Fruit fly (Drosophila melanogaster) whole organism, embryonic: Measurements from ENCODE around the gene NaPi-III.
A peak's percentile ranks its signal among the peaks of the same experiment; 100 is the strongest.

Experiments used
- Bdp1 ChIP-seq: fragments of 200-800 bp; sonication (Bioruptor generic); optimal IDR thresholded peaks from 3 replicates; lab custom pipeline; 2016; ENCODE audit warnings: missing biosample characterization, missing genetic modification characterization
- BtbVII ChIP-seq: fragments of 200-800 bp; sonication (Bioruptor generic); optimal IDR thresholded peaks from 3 replicates; lab custom pipeline; 2017; ENCODE audit warnings: missing biosample characterization, mild to moderate bottlenecking, missing genetic modification characterization
- CG10267 ChIP-seq: fragments of 200-800 bp; sonication (Bioruptor generic); optimal IDR thresholded peaks from 2 replicates; lab custom pipeline; 2018; ENCODE audit warnings: missing biosample characterization, mild to moderate bottlenecking, missing genetic modification characterization, moderate library complexity
- CG12744 ChIP-seq: fragments of 200-800 bp; sonication (Bioruptor generic); optimal IDR thresholded peaks from 2 replicates; lab custom pipeline; 2016; ENCODE audit warnings: missing biosample characterization, missing genetic modification characterization
- CG14441 ChIP-seq: fragments of 200-800 bp; sonication (Bioruptor generic); IDR thresholded peaks from 2 replicates; pipeline ENCODE4 v1.3.6; 2022; ENCODE audit warnings: missing biosample characterization, missing genetic modification characterization
- CG14860 ChIP-seq: fragments of 200-800 bp; sonication (Bioruptor generic); IDR thresholded peaks from 3 replicates; pipeline ENCODE4 v1.3.6; 2022; ENCODE audit warnings: missing biosample characterization, missing genetic modification characterization; ENCODE audit not compliant: partially characterized antibody
- CG15601 ChIP-seq: fragments of 200-800 bp; sonication (Bioruptor generic); optimal IDR thresholded peaks from 3 replicates; lab custom pipeline; 2019; ENCODE audit warnings: missing biosample characterization, mild to moderate bottlenecking, missing genetic modification characterization, moderate library complexity
- CG15696 ChIP-seq: fragments of 200-800 bp; sonication (Bioruptor generic); optimal IDR thresholded peaks from 2 replicates; lab custom pipeline; 2019; ENCODE audit warnings: missing biosample characterization, mild to moderate bottlenecking, missing genetic modification characterization, moderate library complexity
- CG17385 ChIP-seq: fragments of 200-800 bp; sonication (Bioruptor generic); optimal IDR thresholded peaks from 3 replicates; lab custom pipeline; 2018; ENCODE audit warnings: missing biosample characterization, mild to moderate bottlenecking, missing genetic modification characterization
- CG18262 ChIP-seq: fragments of 200-800 bp; optimal IDR thresholded peaks from 3 replicates; lab custom pipeline; 2019; ENCODE audit warnings: missing biosample characterization, mild to moderate bottlenecking, missing genetic modification characterization, moderate library complexity
- CG18764 ChIP-seq: fragments of 200-800 bp; sonication (Bioruptor generic); optimal IDR thresholded peaks from 3 replicates; lab custom pipeline; 2016; ENCODE audit warnings: missing biosample characterization, missing genetic modification characterization
- CG30431 ChIP-seq: fragments of 200-800 bp; sonication (Bioruptor generic); optimal IDR thresholded peaks from 2 replicates; lab custom pipeline; 2017; ENCODE audit warnings: missing biosample characterization, missing genetic modification characterization
- CG32532 ChIP-seq: fragments of 200-800 bp; sonication (Bioruptor generic); IDR thresholded peaks from 2 replicates; pipeline ENCODE4 v1.3.6; 2022; ENCODE audit warnings: missing biosample characterization, missing genetic modification characterization
- CG5953 ChIP-seq: fragments of 200-800 bp; sonication (Bioruptor generic); IDR thresholded peaks from 2 replicates; pipeline ENCODE4 v1.3.6; 2022; ENCODE audit warnings: missing biosample characterization, missing genetic modification characterization
- CG7786 ChIP-seq: fragments of 200-800 bp; sonication (Bioruptor generic); optimal IDR thresholded peaks from 2 replicates; lab custom pipeline; 2016; ENCODE audit warnings: missing biosample characterization, missing genetic modification characterization
- CG8089 ChIP-seq: fragments of 200-800 bp; sonication (Bioruptor generic); optimal IDR thresholded peaks from 3 replicates; lab custom pipeline; 2016; ENCODE audit warnings: missing biosample characterization, missing genetic modification characterization
- D19B ChIP-seq: fragments of 200-800 bp; sonication (Bioruptor generic); optimal IDR thresholded peaks from 2 replicates; lab custom pipeline; 2017; ENCODE audit warnings: missing biosample characterization, mild to moderate bottlenecking, missing genetic modification characterization
- Dad ChIP-seq: fragments of 200-800 bp; sonication (Bioruptor generic); optimal IDR thresholded peaks from 3 replicates; lab custom pipeline; 2016; ENCODE audit warnings: missing biosample characterization, missing genetic modification characterization
- E2f1 ChIP-seq: fragments of 200-800 bp; sonication (Bioruptor generic); IDR thresholded peaks from 2 replicates; pipeline ENCODE4 v1.3.6; 2022; ENCODE audit warnings: missing biosample characterization, missing genetic modification characterization
- Ets65A ChIP-seq: fragments of 200-800 bp; sonication (Bioruptor generic); peaks from one replicate; lab custom pipeline; 2016; ENCODE audit warnings: missing biosample characterization, missing genetic modification characterization
- Gsc ChIP-seq: fragments of 200-800 bp; sonication (Bioruptor generic); IDR thresholded peaks from 2 replicates; pipeline ENCODE4 v1.3.6; 2022; ENCODE audit warnings: missing biosample characterization, missing genetic modification characterization
- H2.0 ChIP-seq: fragments of 200-800 bp; sonication (Bioruptor generic); IDR thresholded peaks from 2 replicates; pipeline ENCODE4 v1.3.6; 2022; ENCODE audit warnings: missing biosample characterization, missing genetic modification characterization
- Hr3 ChIP-seq: fragments of 200-800 bp; sonication (Bioruptor generic); optimal IDR thresholded peaks from 3 replicates; lab custom pipeline; 2016; ENCODE audit warnings: missing biosample characterization, missing genetic modification characterization
- Hsf ChIP-seq: fragments of 200-800 bp; sonication (Bioruptor generic); optimal IDR thresholded peaks from 3 replicates; lab custom pipeline; 2016; ENCODE audit warnings: missing biosample characterization, missing genetic modification characterization
- NK7.1 ChIP-seq: fragments of 200-800 bp; sonication (Bioruptor generic); optimal IDR thresholded peaks from 3 replicates; lab custom pipeline; 2016; ENCODE audit warnings: missing biosample characterization, missing genetic modification characterization
- Nf-YA ChIP-seq: fragments of 200-800 bp; sonication (Bioruptor generic); IDR thresholded peaks from 2 replicates; pipeline ENCODE4 v1.3.6; 2022; ENCODE audit warnings: missing biosample characterization, missing genetic modification characterization
- Opbp ChIP-seq: fragments of 200-800 bp; sonication (Bioruptor generic); IDR thresholded peaks from 3 replicates; pipeline ENCODE4 v1.3.6; 2022; ENCODE audit warnings: missing biosample characterization, missing genetic modification characterization; ENCODE audit not compliant: partially characterized antibody
- PHDP ChIP-seq: fragments of 200-800 bp; sonication (Bioruptor generic); optimal IDR thresholded peaks from 3 replicates; lab custom pipeline; 2018; ENCODE audit warnings: missing biosample characterization, mild to moderate bottlenecking, missing genetic modification characterization, moderate library complexity
- Ptx1 ChIP-seq: fragments of 200-800 bp; sonication (Bioruptor generic); IDR thresholded peaks from 2 replicates; pipeline ENCODE4 v1.3.6; 2022; ENCODE audit warnings: missing biosample characterization, missing genetic modification characterization
- Side ChIP-seq: fragments of 200-800 bp; sonication (Bioruptor generic); optimal IDR thresholded peaks from 2 replicates; lab custom pipeline; 2016; ENCODE audit warnings: missing biosample characterization, missing genetic modification characterization
- Taf1 ChIP-seq: fragments of 200-800 bp; sonication (Bioruptor generic); IDR thresholded peaks from 2 replicates; pipeline ENCODE4 v1.3.6; 2022; ENCODE audit warnings: missing biosample characterization, missing genetic modification characterization
- Xbp1 ChIP-seq: fragments of 200-800 bp; sonication (Bioruptor generic); optimal IDR thresholded peaks from 3 replicates; lab custom pipeline; 2016; ENCODE audit warnings: missing biosample characterization, mild to moderate bottlenecking, missing genetic modification characterization
- chinmo ChIP-seq: fragments of 200-800 bp; sonication (Bioruptor generic); IDR thresholded peaks from 4 replicates; pipeline ENCODE4 v1.3.6; 2022; ENCODE audit warnings: missing biosample characterization, missing genetic modification characterization; ENCODE audit not compliant: partially characterized antibody
- crc ChIP-seq: fragments of 200-800 bp; sonication (Bioruptor generic); optimal IDR thresholded peaks from 2 replicates; lab custom pipeline; 2016; ENCODE audit warnings: missing biosample characterization, missing genetic modification characterization
- dati ChIP-seq: fragments of 200-800 bp; sonication (Bioruptor generic); IDR thresholded peaks from 2 replicates; pipeline ENCODE4 v1.3.6; 2022; ENCODE audit warnings: missing biosample characterization, missing genetic modification characterization
- esg ChIP-seq: fragments of 200-800 bp; sonication (Bioruptor generic); conservative IDR thresholded peaks from 2 replicates; pipeline ENCODE4 v1.3.6; 2022; ENCODE audit warnings: missing biosample characterization, missing genetic modification characterization
- hbn ChIP-seq: fragments of 200-800 bp; sonication (Bioruptor generic); IDR thresholded peaks from 2 replicates; pipeline ENCODE4 v1.3.6; 2022; ENCODE audit warnings: missing biosample characterization, missing genetic modification characterization; ENCODE audit not compliant: partially characterized antibody
- jigr1 ChIP-seq: fragments of 200-800 bp; sonication (Bioruptor generic); IDR thresholded peaks from 3 replicates; pipeline ENCODE4 v1.3.6; 2022; ENCODE audit warnings: missing biosample characterization, missing genetic modification characterization
- kay ChIP-seq: fragments of 200-800 bp; sonication (Bioruptor generic); optimal IDR thresholded peaks from 2 replicates; lab custom pipeline; 2016; ENCODE audit warnings: missing biosample characterization, missing genetic modification characterization
- lilli ChIP-seq: fragments of 200-800 bp; sonication (Bioruptor generic); optimal IDR thresholded peaks from 3 replicates; lab custom pipeline; 2016; ENCODE audit warnings: missing biosample characterization, missing genetic modification characterization
- lmd ChIP-seq: fragments of 200-800 bp; sonication (Bioruptor generic); IDR thresholded peaks from 2 replicates; pipeline ENCODE4 v1.3.6; 2022; ENCODE audit warnings: missing biosample characterization, missing genetic modification characterization
- nerfin-2 ChIP-seq: fragments of 200-800 bp; sonication (Bioruptor generic); IDR thresholded peaks from 2 replicates; pipeline ENCODE4 v1.3.6; 2022; ENCODE audit warnings: missing biosample characterization, missing genetic modification characterization; ENCODE audit not compliant: partially characterized antibody
- repo ChIP-seq: fragments of 200-800 bp; sonication (Bioruptor generic); optimal IDR thresholded peaks from 2 replicates; lab custom pipeline; 2016; ENCODE audit warnings: missing biosample characterization, missing genetic modification characterization
- sc ChIP-seq, 3 experiments: fragments of >200 bp in 2 of 3; fragments of 200-800 bp in 1 of 3; sonication (Bioruptor generic) in 1 of 3; optimal IDR thresholded peaks; 2 replicates in 2 of 3; 3 replicates in 1 of 3; lab custom pipeline; 2017; ENCODE audit warnings: mild to moderate bottlenecking in 1 of 3, missing biosample characterization in 1 of 3, missing genetic modification characterization in 1 of 3, missing genetic modification reagents in 1 of 3
- sima ChIP-seq: fragments of 200-800 bp; sonication (Bioruptor generic); optimal IDR thresholded peaks from 2 replicates; lab custom pipeline; 2016; ENCODE audit warnings: missing biosample characterization, missing genetic modification characterization
- sisA ChIP-seq: fragments of 200-800 bp; sonication (Bioruptor generic); IDR thresholded peaks from 2 replicates; pipeline ENCODE4 v1.3.6; 2022; ENCODE audit warnings: missing biosample characterization, missing genetic modification characterization
- ttk ChIP-seq: fragments of 200-800 bp; sonication (Bioruptor generic); IDR thresholded peaks from 2 replicates; pipeline ENCODE4 v2.1.2; 2022; ENCODE audit warnings: missing biosample characterization, missing genetic modification characterization
- vvl ChIP-seq: fragments of 200-800 bp; sonication (Bioruptor generic); IDR thresholded peaks from 2 replicates; pipeline ENCODE4 v1.3.6; 2022; ENCODE audit warnings: missing biosample characterization, missing genetic modification characterization
- wor ChIP-seq: fragments of 200-800 bp; sonication (Bioruptor generic); IDR thresholded peaks from 2 replicates; pipeline ENCODE4 v1.3.6; 2022; ENCODE audit warnings: missing biosample characterization, missing genetic modification characterization
- yki ChIP-seq: fragments of >200 bp; optimal IDR thresholded peaks from 3 replicates; lab custom pipeline; 2018

NaPi-III gene

dm6 chr3L:11074043-11074853, 48.9 kb upstream of the NaPi-III start, which contains the start of the genes Pfdn2 and Noc1 (continued):
- TF ChIP-seq sisA (GFP tag; lab: Robert Waterston, UW) (peak; percentile 59), lilli (GFP tag; lab: Kevin White, UChicago) (peak; percentile 45), Ptx1 (GFP tag; lab: Robert Waterston, UW) (peak; percentile 57; the same call in 1 of the 2 replicates), Nf-YA (GFP tag; lab: Robert Waterston, UW) (no peak), Dad (GFP tag; lab: Kevin White, UChicago) (no peak), BtbVII (no peak), vvl (GFP tag; lab: Robert Waterston, UW) (peak; percentile 26; the same call in 1 of the 2 replicates), hbn (GFP tag; lab: Robert Waterston, UW) (0 out of 2 replicates have a peak, but pooled peaks have one; percentile 30), lmd (GFP tag; lab: Robert Waterston, UW) (peak; percentile 49), Hr3 (GFP tag; lab: Kevin White, UChicago) (peak; percentile 83), Ets65A (GFP tag; lab: Kevin White, UChicago) (peak; percentile 83), crc (GFP tag; lab: Kevin White, UChicago) (no peak), jigr1 (0 out of 3 replicates have a peak, but pooled peaks have one; percentile 27), Opbp (no peak), CG18262 (peak; percentile 66), wor (GFP tag; lab: Robert Waterston, UW) (no peak), CG32532 (GFP tag; lab: Robert Waterston, UW) (peak; percentile 70), Gsc (GFP tag; lab: Robert Waterston, UW) (no peak), CG14860 (no peak), CG8089 (GFP tag; lab: Kevin White, UChicago) (no peak), dati (GFP tag; lab: Robert Waterston, UW) (no peak), CG5953 (GFP tag; lab: Robert Waterston, UW) (no peak), NK7.1 (no peak), CG18764 (GFP tag; lab: Kevin White, UChicago) (no peak), CG15601 (tag; lab: Kevin White, UChicago) (no peak), CG14441 (no peak; the same call in 1 of the 2 replicates), E2f1 (peak; percentile 42; the same call in 1 of the 2 replicates), sima (GFP tag; lab: Kevin White, UChicago) (no peak), nerfin-2 (no peak), yki (lab: Kevin White, UChicago) (no peak), CG30431 (no peak), D19B (GFP tag; lab: Kevin White, UChicago) (peak; percentile 36), CG12744 (no peak), Side (no peak), Taf1 (no peak), kay (GFP tag; lab: Kevin White, UChicago) (no peak), H2.0 (GFP tag; lab: Robert Waterston, UW) (no peak), chinmo (GFP tag; lab: Robert Waterston, UW) (no peak), CG17385 (GFP tag; lab: Kevin White, UChicago) (peak; percentile 35), esg (GFP tag; lab: Robert Waterston, UW) (peak; percentile 44; the same call in 1 of the 2 replicates), Bdp1 (GFP tag; lab: Kevin White, UChicago) (no peak), Xbp1 (GFP tag; lab: Kevin White, UChicago) (peak; percentile 68), PHDP (no peak), CG10267 (peak; percentile 60), Hsf (GFP tag; lab: Kevin White, UChicago) (peak; percentile 54), repo (GFP tag; lab: Kevin White, UChicago) (no peak), sc (optimal IDR thresholded peaks at IDR 0.05; lab: Kevin White, UChicago) (no peak), sc (GFP tag; optimal IDR thresholded peaks at IDR 0.05; lab: Kevin White, UChicago) (no peak), CG7786 (GFP tag; lab: Kevin White, UChicago) (no peak), CG15696 (tag; lab: Kevin White, UChicago) (peak; percentile 54), ttk (GFP tag; lab: Robert Waterston, UW) (0 out of 2 replicates have a peak, but pooled peaks have one; percentile 27)
